Worm (Caenorhabditis elegans) whole organism, L2 larva: Measurements from ENCODE around the gene exp-1.

ENCODE experiments used
- alr-1 ChIP-seq: fragments of 150-350 bp; optimal IDR thresholded peaks from 2 replicates; lab custom pipeline; 2014; ENCODE audit warnings: missing biosample characterization, missing genetic modification characterization
- ceh-82 ChIP-seq: fragments of 150-350 bp; optimal IDR thresholded peaks from 2 replicates; lab custom pipeline; 2014; ENCODE audit warnings: missing biosample characterization, missing genetic modification characterization
- egl-27 ChIP-seq: sonication (generic microtip); optimal IDR thresholded peaks from 3 replicates; lab custom pipeline; 2017; ENCODE audit warnings: missing biosample characterization, missing genetic modification reagents, missing genetic modification characterization
- lsy-2 ChIP-seq, 2 experiments: fragments of 150-350 bp in 1 of 2; sonication (generic microtip) in 1 of 2; optimal IDR thresholded peaks; 2 replicates each; lab custom pipeline; 2014 to 2017; ENCODE audit warnings: missing biosample characterization in 2 of 2, missing genetic modification characterization in 2 of 2
- mdl-1 ChIP-seq, 2 experiments: fragments of 150-350 bp in 1 of 2; sonication (generic microtip) in 1 of 2; optimal IDR thresholded peaks; 2 replicates each; lab custom pipeline; 2017; ENCODE audit warnings: missing biosample characterization in 2 of 2, missing genetic modification characterization in 2 of 2
- nhr-11 ChIP-seq: fragments of 150-350 bp; optimal IDR thresholded peaks from 2 replicates; lab custom pipeline; 2014; ENCODE audit warnings: missing biosample characterization, missing genetic modification characterization
- nhr-12 ChIP-seq: fragments of 150-350 bp; optimal IDR thresholded peaks from 2 replicates; lab custom pipeline; 2014; ENCODE audit warnings: missing biosample characterization, missing genetic modification characterization
- nhr-23 ChIP-seq: fragments of 150-350 bp; optimal IDR thresholded peaks from 2 replicates; lab custom pipeline; 2014; ENCODE audit warnings: missing biosample characterization, missing genetic modification reagents, missing genetic modification characterization
- nhr-6 ChIP-seq: fragments of 150-350 bp; optimal IDR thresholded peaks from 2 replicates; lab custom pipeline; 2014; ENCODE audit warnings: missing biosample characterization, missing genetic modification characterization
- nhr-77 ChIP-seq: fragments of 150-350 bp; optimal IDR thresholded peaks from 2 replicates; lab custom pipeline; 2014; ENCODE audit warnings: missing biosample characterization, missing genetic modification characterization
- snpc-4 ChIP-seq: fragments of 150-350 bp; optimal IDR thresholded peaks from 2 replicates; lab custom pipeline; 2014; ENCODE audit warnings: missing biosample characterization, missing genetic modification characterization
- unc-39 ChIP-seq: fragments of 150-350 bp; optimal IDR thresholded peaks from 2 replicates; lab custom pipeline; 2014; ENCODE audit warnings: missing biosample characterization, missing genetic modification characterization
- unc-55 ChIP-seq: fragments of 150-350 bp; sonication (generic microtip); optimal IDR thresholded peaks from 3 replicates; lab custom pipeline; 2014; ENCODE audit warnings: missing biosample characterization, missing genetic modification reagents, missing genetic modification characterization
- unc-62 ChIP-seq: fragments of 150-350 bp; optimal IDR thresholded peaks from 2 replicates; lab custom pipeline; 2014; ENCODE audit warnings: missing biosample characterization, missing genetic modification reagents, missing genetic modification characterization

DNA sequence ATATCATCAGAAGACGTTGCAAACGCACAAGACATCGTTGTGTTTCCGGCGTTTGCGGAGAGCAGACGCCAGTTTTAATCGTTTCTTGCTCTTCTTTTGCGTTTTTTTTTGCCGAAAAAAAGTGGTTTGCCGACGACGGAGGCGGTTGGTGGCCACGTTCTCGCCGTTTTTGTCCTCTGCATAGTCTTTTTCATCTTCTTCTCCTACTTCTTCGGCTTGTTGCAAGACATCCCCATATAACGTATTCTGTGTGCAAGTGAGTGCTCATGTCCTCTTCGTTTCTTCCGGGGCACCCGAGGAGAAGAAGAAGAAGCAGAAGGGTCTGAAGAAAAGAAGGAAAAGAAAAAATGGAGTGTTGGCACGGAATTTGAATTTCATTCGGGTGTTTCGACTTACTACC is 14.1 kb upstream of the exp-1 start:
- peak; percentile 1 for TF ChIP-seq unc-55 (GFP tag; lab: Kevin White, UChicago)
- TF ChIP-seq unc-62 (GFP tag; lab: Kevin White, UChicago): no peak
- TF ChIP-seq lsy-2 (tag; optimal IDR thresholded peaks at IDR 0.05; lab: Kevin White, UChicago): no peak
- no peak for TF ChIP-seq mdl-1 (tag; optimal IDR thresholded peaks at IDR 0.05; lab: Kevin White, UChicago)
- no peak for TF ChIP-seq egl-27
- TF ChIP-seq nhr-11 (tag; lab: Kevin White, UChicago): no peak
- TF ChIP-seq ceh-82 (tag; lab: Kevin White, UChicago): no peak
- no peak for TF ChIP-seq nhr-77 (tag; lab: Kevin White, UChicago)
- no peak for TF ChIP-seq nhr-12 (tag; lab: Kevin White, UChicago)
- no peak for TF ChIP-seq nhr-6
- no peak for TF ChIP-seq alr-1 (tag; lab: Kevin White, UChicago)
- TF ChIP-seq unc-39: no peak
- no peak for TF ChIP-seq nhr-23 (tag; lab: Kevin White, UChicago)
- TF ChIP-seq snpc-4 (tag; lab: Kevin White, UChicago): no peak
